Fruit fly (Drosophila melanogaster): ENCODE measurements around the gene Gr94a.

DNA sequence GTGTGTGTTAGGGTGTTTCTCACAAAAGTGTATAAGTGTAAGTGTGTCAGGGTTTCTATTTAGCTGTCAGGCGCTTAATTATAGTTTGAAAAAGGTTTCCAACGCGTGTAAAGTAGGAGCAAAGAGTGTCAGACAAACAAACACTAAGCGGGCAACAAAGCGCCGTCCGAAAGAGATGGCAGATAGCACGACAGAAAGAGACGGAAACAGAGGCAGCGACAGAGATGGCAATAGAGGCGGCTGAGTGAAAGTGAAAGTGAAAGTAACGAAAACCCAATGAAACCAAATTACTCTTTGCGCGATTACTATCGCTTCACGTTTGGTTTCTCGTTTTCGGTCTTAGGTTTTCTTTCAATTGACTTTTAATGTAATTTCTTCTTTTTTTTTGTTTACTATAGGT lies 23.0 kb downstream of the Gr94a start:
- TF ChIP-seq Myb (GFP tag; optimal IDR thresholded peaks at IDR 0.05) (no peak), CG7357 (GFP tag; IDR thresholded peaks at IDR 0.05) (no peak), CG6689 (GFP tag; IDR thresholded peaks at IDR 0.05) (no peak), mld (GFP tag; IDR thresholded peaks at IDR 0.05; ENCODE audit: partially characterized antibody) (no peak)

Measured in whole organism, embryonic.